Worm (Caenorhabditis elegans): ENCODE data around the gene ZK470.6.
A peak's percentile ranks its signal among the peaks of the same experiment; 100 is the strongest.

Gene ZK470.6

ce11 chrX:4214643-4215042, 37.3 kb upstream of the ZK470.6 start:
- TF ChIP-seq ztf-1 (GFP tag; conservative IDR thresholded peaks at IDR 0.05): no peak
- peak; percentile 21 for TF ChIP-seq F13H6.1 (tag; optimal IDR thresholded peaks at IDR 0.05)
- TF ChIP-seq lsy-2 (tag; optimal IDR thresholded peaks at IDR 0.05): peak in 1 of 2 experiments; percentile 4
- TF ChIP-seq unc-55 (GFP tag; optimal IDR thresholded peaks at IDR 0.05): peak; percentile 51
- TF ChIP-seq sma-3 (GFP tag; optimal IDR thresholded peaks at IDR 0.05): no peak
- TF ChIP-seq ztf-4 (tag; optimal IDR thresholded peaks at IDR 0.05): no peak
- no peak for TF ChIP-seq ztf-11 (tag; optimal IDR thresholded peaks at IDR 0.05)
- TF ChIP-seq C34F6.9 (tag; optimal IDR thresholded peaks at IDR 0.05): peak; percentile 36
- TF ChIP-seq sma-9 (GFP tag; optimal IDR thresholded peaks at IDR 0.05): peak; percentile 44
- TF ChIP-seq sma-9 (tag; optimal IDR thresholded peaks at IDR 0.05): no peak

DNA sequence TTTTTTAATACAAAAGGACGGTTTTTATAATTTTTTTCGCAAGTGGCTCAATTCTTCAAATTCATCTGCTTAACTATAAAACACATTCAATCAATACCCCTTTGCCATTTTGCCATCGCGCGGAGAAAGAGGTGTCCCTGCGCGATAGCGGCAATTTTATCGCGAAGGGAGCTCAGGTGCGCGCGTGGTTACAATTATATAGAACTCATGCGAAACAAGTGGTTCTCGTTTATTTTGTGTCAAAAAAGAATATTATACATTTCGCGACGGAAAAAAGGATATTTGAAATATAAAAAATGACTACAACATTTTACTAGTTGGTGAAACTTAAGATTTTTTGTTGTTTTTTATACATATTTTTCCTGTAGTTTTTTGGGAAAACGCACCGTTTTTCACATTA, 31.8 kb upstream of the ZK470.6 start:
- TF ChIP-seq nhr-129 (tag; optimal IDR thresholded peaks at IDR 0.05) (peak; percentile 99), sem-4 (tag; optimal IDR thresholded peaks at IDR 0.05) (peak; percentile 99), unc-62 (GFP tag; optimal IDR thresholded peaks at IDR 0.05) (peak; percentile 81), elt-1 (tag; optimal IDR thresholded peaks at IDR 0.05) (peak; percentile 61), Y55F3AM.14 (GFP tag; optimal IDR thresholded peaks at IDR 0.05) (peak; percentile 93), lin-11 (tag; optimal IDR thresholded peaks at IDR 0.05) (peak; percentile 100), ztf-11 (tag; optimal IDR thresholded peaks at IDR 0.05) (peak; percentile 87), ama-1 (optimal IDR thresholded peaks at IDR 0.05) (peak; percentile 66), elt-3 (tag; optimal IDR thresholded peaks at IDR 0.05) (peak; percentile 36), nhr-10 (tag; optimal IDR thresholded peaks at IDR 0.05) (peak; percentile 100), ZK546.5 (tag; optimal IDR thresholded peaks at IDR 0.05) (peak; percentile 83), C34F6.9 (tag; optimal IDR thresholded peaks at IDR 0.05) (peak; percentile 99), mdl-1 (tag; optimal IDR thresholded peaks at IDR 0.05) (peak; percentile 95 to 97), crh-2 (tag; optimal IDR thresholded peaks at IDR 0.05) (peak; percentile 100), nhr-237 (tag; optimal IDR thresholded peaks at IDR 0.05) (peak; percentile 99), fos-1 (tag; optimal IDR thresholded peaks at IDR 0.05) (peak; percentile 99), nhr-12 (tag; optimal IDR thresholded peaks at IDR 0.05) (peak; percentile 75), skn-1 (tag; optimal IDR thresholded peaks at IDR 0.05) (peak; percentile 94), ceh-82 (tag; optimal IDR thresholded peaks at IDR 0.05) (peak; percentile 99), nhr-23 (tag; optimal IDR thresholded peaks at IDR 0.05) (peak; percentile 49), zag-1 (tag; optimal IDR thresholded peaks at IDR 0.05) (peak; percentile 99), blmp-1 (tag; optimal IDR thresholded peaks at IDR 0.05; ENCODE audit: insufficient read depth) (peak; percentile 85), ztf-4 (tag; optimal IDR thresholded peaks at IDR 0.05) (peak; percentile 99), nhr-25 (tag; optimal IDR thresholded peaks at IDR 0.05) (peak; percentile 98), sma-3 (GFP tag; optimal IDR thresholded peaks at IDR 0.05) (peak; percentile 99), mab-5 (tag; optimal IDR thresholded peaks at IDR 0.05) (peak; percentile 98), F13H6.1 (tag; optimal IDR thresholded peaks at IDR 0.05) (peak; percentile 99), ztf-1 (GFP tag; conservative IDR thresholded peaks at IDR 0.05) (peak; percentile 98), snpc-4 (tag; optimal IDR thresholded peaks at IDR 0.05) (peak; percentile 91), gmeb-1 (tag; optimal IDR thresholded peaks at IDR 0.05) (peak; percentile 94), alr-1 (tag; optimal IDR thresholded peaks at IDR 0.05) (peak; percentile 66), lsy-2 (tag; optimal IDR thresholded peaks at IDR 0.05) (peak; percentile 97), nhr-77 (tag; optimal IDR thresholded peaks at IDR 0.05) (peak; percentile 98), R02D3.7 (tag; optimal IDR thresholded peaks at IDR 0.05) (peak; percentile 74), unc-39 (tag; optimal IDR thresholded peaks at IDR 0.05) (peak; percentile 80), nhr-6 (tag; optimal IDR thresholded peaks at IDR 0.05) (peak; percentile 98), dmd-4 (tag; optimal IDR thresholded peaks at IDR 0.05) (peak; percentile 83), mbf-1 (tag; optimal IDR thresholded peaks at IDR 0.05) (peak; percentile 73), nhr-11 (tag; optimal IDR thresholded peaks at IDR 0.05) (peak; percentile 87), lin-39 (tag; optimal IDR thresholded peaks at IDR 0.05) (peak; percentile 89), lin-13 (GFP tag; optimal IDR thresholded peaks at IDR 0.05) (peak; percentile 99), egl-27 (tag; optimal IDR thresholded peaks at IDR 0.05) (peak; percentile 99), nhr-21 (tag; optimal IDR thresholded peaks at IDR 0.05) (peak; percentile 100), aly-2 (tag; optimal IDR thresholded peaks at IDR 0.05) (no peak), sma-9 (GFP tag; optimal IDR thresholded peaks at IDR 0.05) (peak; percentile 99), sma-9 (tag; optimal IDR thresholded peaks at IDR 0.05) (no peak), unc-55 (GFP tag; optimal IDR thresholded peaks at IDR 0.05) (peak; percentile 99), ceh-16 (tag; optimal IDR thresholded peaks at IDR 0.05) (peak; percentile 96), peb-1 (tag; optimal IDR thresholded peaks at IDR 0.05) (no peak)
